Worm (Caenorhabditis elegans) whole organism, midembryonic: ENCODE measurements around the gene Y46C8AL.11.

Experiments used
- T22C8.4 ChIP-seq: fragments of 200-800 bp; sonication (Bioruptor generic); IDR thresholded peaks from 2 replicates; pipeline ENCODE4 v1.3.6; 2022; ENCODE audit warnings: missing genetic modification characterization, missing compliant biosample characterization
- cog-1 ChIP-seq: sonication (generic microtip); optimal IDR thresholded peaks from 2 replicates; lab custom pipeline; 2016; ENCODE audit warnings: missing genetic modification characterization, missing compliant biosample characterization
- flt-1 ChIP-seq: fragments of 200-800 bp; sonication (Bioruptor generic); IDR thresholded peaks from 2 replicates; pipeline ENCODE4 v1.3.6; 2022; ENCODE audit warnings: missing genetic modification characterization, missing compliant biosample characterization
- klf-2 ChIP-seq: fragments of 200-800 bp; sonication (Bioruptor generic); conservative IDR thresholded peaks from 2 replicates; pipeline ENCODE4 v1.3.6; 2022; ENCODE audit warnings: missing genetic modification reagents, missing genetic modification characterization, missing compliant biosample characterization
- med-1 ChIP-seq: sonication (generic microtip); optimal IDR thresholded peaks from 2 replicates; lab custom pipeline; 2017; ENCODE audit warnings: missing genetic modification characterization, mild to moderate bottlenecking, missing compliant biosample characterization, antibody characterized with exemption, missing genetic modification reagents; ENCODE audit not compliant: insufficient read depth
- ref-1 ChIP-seq: fragments of 200-800 bp; sonication (Bioruptor generic); conservative IDR thresholded peaks from 2 replicates; pipeline ENCODE4 v1.3.6; 2022; ENCODE audit warnings: missing genetic modification reagents, missing genetic modification characterization, missing compliant biosample characterization
- tab-1 ChIP-seq: fragments of 200-800 bp; sonication (Bioruptor generic); IDR thresholded peaks from 2 replicates; pipeline ENCODE4 v1.3.6; 2022; ENCODE audit warnings: missing genetic modification characterization, missing compliant biosample characterization
- ztf-23 ChIP-seq: fragments of 200-800 bp; sonication (Bioruptor generic); IDR thresholded peaks from 2 replicates; pipeline ENCODE4 v1.3.6; 2022; ENCODE audit warnings: missing genetic modification reagents, missing genetic modification characterization, missing compliant biosample characterization
- ztf-29 ChIP-seq: fragments of 200-800 bp; sonication (Bioruptor generic); IDR thresholded peaks from 2 replicates; pipeline ENCODE4 v1.3.6; 2022; ENCODE audit warnings: missing genetic modification reagents, missing genetic modification characterization, missing compliant biosample characterization

Gene Y46C8AL.11

ce11 chrIV:3943003-3943402 is at the start of gene Y46C8AL.11:
Gene Y46C8AL.11, plus strand, starts transcription at chrIV:3943303.
- TF ChIP-seq T22C8.4 (no peak), flt-1 (GFP tag; lab: Robert Waterston, UW) (no peak), klf-2 (GFP tag; lab: Robert Waterston, UW) (no peak), ztf-23 (GFP tag; lab: Robert Waterston, UW) (no peak), ztf-29 (GFP tag; lab: Robert Waterston, UW) (no peak), cog-1 (tag; lab: Kevin White, UChicago) (no peak), tab-1 (GFP tag; lab: Robert Waterston, UW) (no peak), med-1 (GFP tag; lab: Kevin White, UChicago) (no peak), ref-1 (GFP tag; lab: Robert Waterston, UW) (no peak)

DNA sequence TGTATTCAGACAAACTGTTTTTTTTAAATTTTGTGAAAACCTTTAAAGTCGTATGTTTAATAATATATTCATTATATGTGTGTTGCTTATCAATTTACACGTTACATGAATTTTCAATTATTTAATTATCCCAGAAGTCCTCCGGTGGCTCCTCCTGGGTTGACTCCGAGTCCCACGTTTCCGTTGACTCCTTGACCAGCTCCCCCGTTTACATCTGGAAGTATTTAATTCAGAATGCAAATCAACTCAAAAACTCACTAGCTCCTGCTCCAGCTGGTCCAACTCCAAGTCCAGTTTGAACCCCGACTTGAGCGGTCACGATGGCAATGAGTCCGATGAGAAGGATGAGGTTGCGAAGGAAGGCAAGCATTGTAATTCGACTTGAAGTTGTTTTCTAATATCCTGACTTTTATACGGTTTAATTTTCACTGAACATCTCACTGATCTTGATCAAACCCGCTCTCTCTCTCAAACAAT is 49.1 kb upstream of the Y46C8AL.11 start, which contains the start of gene F56D6.8:
Gene F56D6.8, minus strand, starts transcription at position 427 of the 477 bp plus-strand sequence.
- TF ChIP-seq med-1 (GFP tag; lab: Kevin White, UChicago) (no peak), T22C8.4 (no peak), ref-1 (GFP tag; lab: Robert Waterston, UW) (no peak), cog-1 (tag; lab: Kevin White, UChicago) (no peak), tab-1 (GFP tag; lab: Robert Waterston, UW) (no peak), ztf-23 (GFP tag; lab: Robert Waterston, UW) (no peak), flt-1 (GFP tag; lab: Robert Waterston, UW) (no peak), klf-2 (GFP tag; lab: Robert Waterston, UW) (no peak), ztf-29 (GFP tag; lab: Robert Waterston, UW) (no peak)

- TF ChIP-seq cog-1 (tag; lab: Kevin White, UChicago) (no peak), tab-1 (GFP tag; lab: Robert Waterston, UW) (no peak), ztf-23 (GFP tag; lab: Robert Waterston, UW) (no peak), med-1 (GFP tag; lab: Kevin White, UChicago) (no peak), ztf-29 (GFP tag; lab: Robert Waterston, UW) (no peak), klf-2 (GFP tag; lab: Robert Waterston, UW) (no peak), T22C8.4 (no peak), flt-1 (GFP tag; lab: Robert Waterston, UW) (no peak), ref-1 (GFP tag; lab: Robert Waterston, UW) (no peak)
Measured at ce11 chrIV:3894770-3895169, 48.3 kb upstream of the Y46C8AL.11 start, which contains the start of gene dct-8. Gene dct-8, plus strand, starts transcription at chrIV:3895070.

ce11 chrIV:3899719-3900554 is 43.2 kb upstream of the Y46C8AL.11 start, which contains the start of gene srz-62:
Gene srz-62, plus strand, starts transcription at chrIV:3900504.
- TF ChIP-seq tab-1 (GFP tag; lab: Robert Waterston, UW), result no peak
- no peak for TF ChIP-seq klf-2 (GFP tag; lab: Robert Waterston, UW)
- no peak for TF ChIP-seq flt-1 (GFP tag; lab: Robert Waterston, UW)

DNA sequence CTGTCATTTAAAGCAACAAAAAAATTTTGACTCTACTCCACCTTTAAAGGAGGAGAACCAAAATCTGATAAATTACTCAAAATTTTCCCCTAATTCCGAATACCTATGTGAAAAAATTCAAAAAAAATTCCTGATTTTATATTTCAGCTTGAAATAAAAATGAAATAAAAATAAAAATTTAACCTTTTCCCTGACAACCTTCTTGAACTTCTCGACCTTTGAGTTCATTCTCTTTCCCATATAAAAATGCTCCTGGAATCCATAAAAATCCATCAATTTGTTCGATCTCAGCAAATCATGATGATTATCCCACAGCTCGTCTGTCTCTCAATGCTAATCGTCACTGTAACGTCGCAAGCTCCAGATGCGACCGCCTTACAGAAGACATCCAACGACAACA is 40.1 kb upstream of the Y46C8AL.11 start, which contains the start of gene F56D6.6:
Gene F56D6.6, plus strand, starts transcription at position 301 of the 400 bp plus-strand sequence.
- TF ChIP-seq ztf-29 (GFP tag; lab: Robert Waterston, UW) (no peak), T22C8.4 (no peak), tab-1 (GFP tag; lab: Robert Waterston, UW) (no peak), cog-1 (tag; lab: Kevin White, UChicago) (no peak), ref-1 (GFP tag; lab: Robert Waterston, UW) (no peak), flt-1 (GFP tag; lab: Robert Waterston, UW) (no peak), ztf-23 (GFP tag; lab: Robert Waterston, UW) (no peak), klf-2 (GFP tag; lab: Robert Waterston, UW) (no peak), med-1 (GFP tag; lab: Kevin White, UChicago) (no peak)

DNA sequence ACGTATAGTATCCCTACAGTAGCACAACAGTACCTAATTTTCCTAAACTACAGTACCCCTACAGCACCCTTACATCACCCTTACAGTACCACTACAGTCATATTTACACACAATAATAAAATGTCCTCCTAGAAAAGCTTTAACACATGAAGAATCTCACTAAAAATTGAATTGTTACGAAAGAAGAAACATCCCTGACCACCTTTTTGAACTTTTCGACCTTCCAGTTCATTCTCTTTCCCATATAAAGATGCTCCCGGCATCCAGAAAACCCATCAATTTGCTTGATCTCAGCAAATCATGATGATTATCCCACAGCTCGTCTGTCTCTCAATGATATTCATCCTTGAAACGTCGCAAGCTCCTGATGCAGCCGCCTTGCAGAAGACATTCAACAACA is 38.5 kb upstream of the Y46C8AL.11 start, which contains the start of gene F56D6.21:
Gene F56D6.21, plus strand, starts transcription at position 301 of the 400 bp plus-strand sequence.
- no peak for TF ChIP-seq ztf-23 (GFP tag; lab: Robert Waterston, UW)
- TF ChIP-seq tab-1 (GFP tag; lab: Robert Waterston, UW), result no peak
- no peak for TF ChIP-seq ztf-29 (GFP tag; lab: Robert Waterston, UW)
- TF ChIP-seq cog-1 (tag; lab: Kevin White, UChicago), result no peak
- TF ChIP-seq ref-1 (GFP tag; lab: Robert Waterston, UW), result no peak
- TF ChIP-seq klf-2 (GFP tag; lab: Robert Waterston, UW), result no peak
- no peak for TF ChIP-seq med-1 (GFP tag; lab: Kevin White, UChicago)
- TF ChIP-seq T22C8.4, result no peak
- no peak for TF ChIP-seq flt-1 (GFP tag; lab: Robert Waterston, UW)

ce11 chrIV:3906393-3906792 is 36.7 kb upstream of the Y46C8AL.11 start, which contains the start of gene F56D6.11:
Gene F56D6.11, minus strand, starts transcription at chrIV:3906493.
- TF ChIP-seq cog-1 (tag; lab: Kevin White, UChicago), result no peak
- no peak for TF ChIP-seq ref-1 (GFP tag; lab: Robert Waterston, UW)
- no peak for TF ChIP-seq T22C8.4
- no peak for TF ChIP-seq klf-2 (GFP tag; lab: Robert Waterston, UW)
- no peak for TF ChIP-seq tab-1 (GFP tag; lab: Robert Waterston, UW)
- TF ChIP-seq ztf-23 (GFP tag; lab: Robert Waterston, UW), result no peak
- TF ChIP-seq ztf-29 (GFP tag; lab: Robert Waterston, UW), result no peak
- no peak for TF ChIP-seq flt-1 (GFP tag; lab: Robert Waterston, UW)

DNA sequence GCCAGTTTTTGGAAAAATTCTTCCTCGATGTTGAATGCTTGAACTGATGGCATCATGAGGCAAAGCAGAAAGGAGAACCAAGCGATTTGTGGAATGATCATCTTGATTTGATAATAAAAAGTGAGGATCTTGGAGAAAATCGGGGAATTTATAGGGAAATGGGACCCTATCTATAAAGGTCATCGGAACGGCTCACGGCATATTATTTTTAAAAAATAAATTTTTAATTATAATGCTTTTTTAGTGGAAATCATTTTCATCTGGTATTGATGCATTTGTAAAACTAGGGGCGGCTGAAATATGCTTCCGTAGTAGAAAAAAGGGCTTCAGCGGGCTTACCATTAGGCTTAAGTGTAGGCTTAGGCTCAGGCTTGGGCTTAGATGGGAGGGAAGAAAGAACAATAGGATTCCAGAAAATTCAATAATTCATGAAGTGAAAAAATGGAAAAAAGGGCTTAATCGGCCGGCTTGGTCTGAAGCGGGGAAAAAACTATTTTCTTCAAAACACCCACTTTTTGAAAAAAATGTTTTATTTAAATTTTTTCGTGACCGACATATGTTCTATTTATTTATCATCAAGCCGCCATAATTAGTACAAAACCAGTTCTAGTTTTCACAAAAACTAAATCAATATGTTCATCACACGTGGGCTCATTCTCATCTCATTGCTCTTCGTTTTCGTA is 35.5 kb upstream of the Y46C8AL.11 start, which contains the start of the genes F56D6.22 and F56D6.12:
Gene F56D6.22, minus strand, starts transcription at position 101 of the 683 bp plus-strand sequence.
Gene F56D6.12, plus strand, starts transcription at position 633 of the 683 bp plus-strand sequence.
- TF ChIP-seq ztf-23 (GFP tag; lab: Robert Waterston, UW) (no peak), ref-1 (GFP tag; lab: Robert Waterston, UW) (no peak), ztf-29 (GFP tag; lab: Robert Waterston, UW) (no peak), med-1 (GFP tag; lab: Kevin White, UChicago) (no peak), flt-1 (GFP tag; lab: Robert Waterston, UW) (no peak), tab-1 (GFP tag; lab: Robert Waterston, UW) (no peak), klf-2 (GFP tag; lab: Robert Waterston, UW) (no peak), cog-1 (tag; lab: Kevin White, UChicago) (no peak), T22C8.4 (no peak)
